Worm (Caenorhabditis elegans): ENCODE results near the gene F14H8.2.

Gene F14H8.2

ce11 chrV:15057724-15058123 is 37.6 kb upstream of the F14H8.2 start:
- TF ChIP-seq zip-2 (tag; optimal IDR thresholded peaks at IDR 0.05) (no peak), aha-1 (tag) (peak; percentile 92)

- TF ChIP-seq zfp-2 (tag; optimal IDR thresholded peaks at IDR 0.05) = no peak
- no peak for TF ChIP-seq nhr-10 (tag; optimal IDR thresholded peaks at IDR 0.05)
- no peak for TF ChIP-seq set-16 (GFP tag; IDR thresholded peaks at IDR 0.05)
- no peak for TF ChIP-seq mxl-3 (GFP tag; optimal IDR thresholded peaks at IDR 0.05)
- TF ChIP-seq egl-43 (GFP tag; IDR thresholded peaks at IDR 0.05) = 0 out of 2 replicates have a peak, but pooled peaks have one; percentile 24
Measured at ce11 chrV:15056346-15056839, 36.3 kb upstream of the F14H8.2 start.

DNA sequence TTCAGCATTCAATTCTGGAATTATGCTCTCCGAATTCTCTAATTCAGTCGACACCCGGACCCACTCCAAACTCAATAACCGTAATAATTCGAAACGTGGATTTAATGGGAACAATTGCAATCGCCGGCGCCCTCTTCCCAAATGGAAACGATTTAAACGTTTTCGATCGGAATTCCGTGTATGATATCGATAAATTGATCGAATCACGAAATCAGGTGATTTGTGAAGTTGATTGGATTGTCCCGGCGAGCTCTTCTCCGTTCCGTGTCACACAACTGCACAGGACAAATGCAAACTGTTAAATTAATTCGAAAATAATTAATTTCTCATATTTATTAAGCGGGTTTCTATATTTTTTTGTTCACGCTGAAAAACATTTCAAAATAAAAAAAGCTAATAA is 35.7 kb upstream of the F14H8.2 start, which contains the start of gene C25D7.16:
C25D7.16 (plus strand) TSS at position 301 of the 400 bp plus-strand sequence.
- peak; percentile 49 for TF ChIP-seq aha-1 (tag)
- TF ChIP-seq Y75B8A.6 (GFP tag; IDR thresholded peaks at IDR 0.05) = no peak
- no peak for TF ChIP-seq sdz-12 (GFP tag; optimal IDR thresholded peaks at IDR 0.05)

ce11 chrV:15054733-15055132 is 34.6 kb upstream of the F14H8.2 start:
- TF ChIP-seq Y105C5A.15 (GFP tag; IDR thresholded peaks at IDR 0.05) = no peak
- TF ChIP-seq fos-1 (tag; optimal IDR thresholded peaks at IDR 0.05) = no peak
- no peak for TF ChIP-seq snpc-1.2 (GFP tag; IDR thresholded peaks at IDR 0.05)
- TF ChIP-seq nhr-76 (tag; optimal IDR thresholded peaks at IDR 0.05) = no peak
- TF ChIP-seq aha-1 (tag) = peak; percentile 91

DNA sequence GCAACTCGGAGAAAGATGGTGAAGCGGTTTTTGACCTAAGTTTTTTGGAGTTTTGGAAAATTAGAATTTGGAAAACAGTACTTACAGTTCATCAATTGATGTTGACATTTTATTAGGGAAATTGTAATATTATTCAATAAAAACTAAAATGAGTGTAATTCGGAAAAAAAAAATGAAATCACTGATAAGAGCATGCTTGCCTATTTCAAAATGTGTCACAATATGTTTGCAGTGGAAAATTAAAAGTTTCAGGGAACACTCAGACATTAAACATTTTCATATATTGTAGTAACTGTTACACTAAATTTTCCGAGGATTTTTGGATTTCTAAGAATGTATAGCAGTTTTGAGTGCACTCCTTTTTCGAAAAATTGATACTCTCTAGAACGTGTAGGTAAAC is 32.2 kb upstream of the F14H8.2 start, which contains the start of the genes fbxa-82 and C25D7.5:
fbxa-82 (minus strand) TSS at position 163 of the 400 bp plus-strand sequence.
C25D7.5 (plus strand) TSS at position 283 of the 400 bp plus-strand sequence.
- no peak for TF ChIP-seq hmg-1.1 (GFP tag; IDR thresholded peaks at IDR 0.05)
- TF ChIP-seq nhr-25 (tag; optimal IDR thresholded peaks at IDR 0.05; ENCODE audit: borderline replicate concordance, insufficient read depth) = no peak
- TF ChIP-seq F49E8.2 (tag; optimal IDR thresholded peaks at IDR 0.05; ENCODE audit: borderline replicate concordance) = no peak
- peak; percentile 62 for TF ChIP-seq ztf-7 (tag; optimal IDR thresholded peaks at IDR 0.05)
- TF ChIP-seq snpc-1.2 (GFP tag; IDR thresholded peaks at IDR 0.05) = no peak
- TF ChIP-seq aly-2 (tag; optimal IDR thresholded peaks at IDR 0.05) = no peak
- no peak for TF ChIP-seq daf-16 (GFP tag; optimal IDR thresholded peaks at IDR 0.05)
- peak; percentile 59 for TF ChIP-seq daf-16 (tag; optimal IDR thresholded peaks at IDR 0.05)
- no peak for TF ChIP-seq rbr-2 (tag; optimal IDR thresholded peaks at IDR 0.05)
- TF ChIP-seq ZK337.2 (GFP tag; IDR thresholded peaks at IDR 0.05) = no peak
- no peak for TF ChIP-seq nhr-42 (GFP tag; IDR thresholded peaks at IDR 0.05)
- no peak for TF ChIP-seq mep-1 (tag; optimal IDR thresholded peaks at IDR 0.05)
- TF ChIP-seq zip-2 (tag; optimal IDR thresholded peaks at IDR 0.05) = peak; percentile 82
- TF ChIP-seq pqm-1 (tag; optimal IDR thresholded peaks at IDR 0.05) = peak; percentile 24
- peak; percentile 43 for TF ChIP-seq nhr-28 (tag; optimal IDR thresholded peaks at IDR 0.05)
- TF ChIP-seq Y105C5A.15 (GFP tag; IDR thresholded peaks at IDR 0.05) = no peak
- TF ChIP-seq nhr-111 (GFP tag; optimal IDR thresholded peaks at IDR 0.05) = no peak
- TF ChIP-seq dmd-9 (GFP tag; IDR thresholded peaks at IDR 0.05) = no peak
- peak; percentile 57 for TF ChIP-seq nhr-77 (tag; optimal IDR thresholded peaks at IDR 0.05)
- TF ChIP-seq sdz-12 (GFP tag; optimal IDR thresholded peaks at IDR 0.05) = no peak
- no peak for TF ChIP-seq T26A8.4 (GFP tag; IDR thresholded peaks at IDR 0.05)
- TF ChIP-seq duxl-1 (tag; optimal IDR thresholded peaks at IDR 0.05; ENCODE audit: poor library complexity) = no peak

- TF ChIP-seq lsy-2 (tag; optimal IDR thresholded peaks at IDR 0.05) (no peak), F49E8.2 (tag; optimal IDR thresholded peaks at IDR 0.05; ENCODE audit: borderline replicate concordance) (no peak), aha-1 (tag) (peak; percentile 91), skn-1 (tag; optimal IDR thresholded peaks at IDR 0.05) (no peak)
Measured at ce11 chrV:15051720-15052119, 31.6 kb upstream of the F14H8.2 start.
